Worm (Caenorhabditis elegans) whole organism, mixed stage, embryonic: Measurements from ENCODE around the gene Y67H2A.7.

Experiments used
- M03D4.4 ChIP-seq: sonication (generic microtip); optimal IDR thresholded peaks from 2 replicates; lab custom pipeline; 2017; ENCODE audit warnings: mild to moderate bottlenecking, missing genetic modification characterization, missing compliant biosample characterization
- bed-3 ChIP-seq: fragments of 200-800 bp; sonication (Bioruptor generic); optimal IDR thresholded peaks from 3 replicates; lab custom pipeline; 2018; ENCODE audit warnings: mild to moderate bottlenecking, missing genetic modification characterization, moderate library complexity, missing compliant biosample characterization
- ceh-39 ChIP-seq: fragments of 150-350 bp; optimal IDR thresholded peaks from 2 replicates; lab custom pipeline; 2014; ENCODE audit warnings: missing biosample characterization, missing genetic modification characterization
- ceh-83 ChIP-seq: fragments of 200-800 bp; sonication (Bioruptor generic); optimal IDR thresholded peaks from 2 replicates; lab custom pipeline; 2018; ENCODE audit warnings: mild to moderate bottlenecking, missing genetic modification characterization, missing compliant biosample characterization
- ces-1 ChIP-seq: fragments of 150-350 bp; optimal IDR thresholded peaks from 2 replicates; lab custom pipeline; 2014; ENCODE audit warnings: missing biosample characterization, missing genetic modification reagents, missing genetic modification characterization
- elt-3 ChIP-seq: fragments of 150-350 bp; optimal IDR thresholded peaks from 2 replicates; lab custom pipeline; 2014; ENCODE audit warnings: missing biosample characterization, missing genetic modification characterization
- flh-1 ChIP-seq: fragments of 200-800 bp; sonication (Bioruptor generic); optimal IDR thresholded peaks from 2 replicates; lab custom pipeline; 2018; ENCODE audit warnings: mild to moderate bottlenecking, missing genetic modification characterization, moderate library complexity, missing compliant biosample characterization
- nhr-12 ChIP-seq: fragments of 150-350 bp; optimal IDR thresholded peaks from 2 replicates; lab custom pipeline; 2014; ENCODE audit warnings: missing biosample characterization, missing genetic modification characterization
- nhr-28 ChIP-seq: fragments of 150-350 bp; optimal IDR thresholded peaks from 2 replicates; lab custom pipeline; 2014; ENCODE audit warnings: missing biosample characterization, missing genetic modification characterization
- zip-8 ChIP-seq: fragments of 150-350 bp; optimal IDR thresholded peaks from 2 replicates; lab custom pipeline; 2014; ENCODE audit warnings: missing biosample characterization, missing genetic modification characterization

DNA sequence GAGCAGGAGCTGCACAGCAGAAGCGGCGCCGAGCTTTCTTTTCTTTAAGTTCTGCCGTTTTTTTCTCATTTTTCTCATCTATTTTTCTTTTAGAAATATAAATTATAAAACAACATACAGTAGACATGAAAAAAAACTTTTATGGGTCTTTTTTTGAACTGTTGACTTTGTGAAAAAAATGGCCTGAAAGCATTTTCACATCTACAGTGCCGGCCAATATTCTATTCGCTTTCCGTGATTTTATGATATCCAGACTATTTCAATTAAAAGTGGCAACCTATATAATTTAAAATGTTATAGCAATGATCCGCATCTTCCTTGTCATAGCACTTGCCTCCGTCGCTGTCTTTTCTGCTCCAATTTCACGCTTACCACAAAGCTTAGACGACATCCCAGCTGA lies 24.5 kb downstream of the Y67H2A.7 start, which contains the start of gene far-6:
- TF ChIP-seq M03D4.4 (tag; lab: Kevin White, UChicago): no peak
- no peak for TF ChIP-seq ceh-39 (tag; lab: Kevin White, UChicago)
- no peak for TF ChIP-seq ceh-83
- no peak for TF ChIP-seq flh-1 (GFP tag; lab: Kevin White, UChicago)
- TF ChIP-seq ces-1 (GFP tag; lab: Kevin White, UChicago): no peak
- TF ChIP-seq zip-8 (tag; lab: Kevin White, UChicago): no peak
- TF ChIP-seq bed-3: no peak
- no peak for TF ChIP-seq nhr-28
- no peak for TF ChIP-seq nhr-12
- TF ChIP-seq elt-3 (tag; lab: Kevin White, UChicago): no peak
